Fruit fly (Drosophila melanogaster) whole organism, embryonic: Measurements from ENCODE around the gene CG6891.

ENCODE experiments used
- Adf1 ChIP-seq: fragments of 200-800 bp; sonication (Bioruptor generic); IDR thresholded peaks from 2 replicates; pipeline ENCODE4 v1.3.6; 2022; ENCODE audit warnings: missing biosample characterization, missing genetic modification characterization
- Bgb ChIP-seq: fragments of 200-800 bp; sonication (Bioruptor generic); IDR thresholded peaks from 2 replicates; pipeline ENCODE4 v1.3.6; 2022; ENCODE audit warnings: missing biosample characterization, missing genetic modification characterization; ENCODE audit not compliant: partially characterized antibody
- Blimp-1 ChIP-seq: fragments of 200-800 bp; sonication (Bioruptor generic); optimal IDR thresholded peaks from 3 replicates; lab custom pipeline; 2018; ENCODE audit warnings: missing biosample characterization, missing genetic modification characterization, mild to moderate bottlenecking, moderate library complexity, missing genetic modification reagents
- CG11398 ChIP-seq: fragments of 200-800 bp; sonication (Bioruptor generic); optimal IDR thresholded peaks from 2 replicates; lab custom pipeline; 2016; ENCODE audit warnings: missing biosample characterization, missing genetic modification characterization
- CG12155 ChIP-seq: fragments of 200-800 bp; sonication (Bioruptor generic); optimal IDR thresholded peaks from 3 replicates; lab custom pipeline; 2016; ENCODE audit warnings: missing biosample characterization, missing genetic modification characterization
- CG13123 ChIP-seq: fragments of 200-800 bp; sonication (Bioruptor generic); optimal IDR thresholded peaks from 2 replicates; lab custom pipeline; 2016; ENCODE audit warnings: missing biosample characterization, missing genetic modification characterization
- CG15601 ChIP-seq: fragments of 200-800 bp; sonication (Bioruptor generic); optimal IDR thresholded peaks from 3 replicates; lab custom pipeline; 2019; ENCODE audit warnings: missing biosample characterization, mild to moderate bottlenecking, missing genetic modification characterization, moderate library complexity
- CG1792 ChIP-seq: fragments of 200-800 bp; sonication (Bioruptor generic); optimal IDR thresholded peaks from 2 replicates; lab custom pipeline; 2016; ENCODE audit warnings: missing biosample characterization, missing genetic modification characterization
- CG18011 ChIP-seq: fragments of 200-800 bp; sonication (Bioruptor generic); optimal IDR thresholded peaks from 2 replicates; lab custom pipeline; 2017; ENCODE audit warnings: missing biosample characterization, missing genetic modification characterization, mild to moderate bottlenecking, moderate library complexity, missing genotype
- CG30403 ChIP-seq: fragments of 200-800 bp; sonication (Bioruptor generic); optimal IDR thresholded peaks from 3 replicates; lab custom pipeline; 2016; ENCODE audit warnings: missing biosample characterization, missing genetic modification characterization
- CG31388 ChIP-seq: fragments of 200-800 bp; sonication (Bioruptor generic); optimal IDR thresholded peaks from 2 replicates; lab custom pipeline; 2016; ENCODE audit warnings: missing biosample characterization, missing genetic modification characterization
- CG32772 ChIP-seq: fragments of 200-800 bp; sonication (Bioruptor generic); IDR thresholded peaks from 2 replicates; pipeline ENCODE4 v1.3.6; 2022; ENCODE audit warnings: missing biosample characterization, missing genetic modification characterization
- CG4328 ChIP-seq: fragments of 200-800 bp; sonication (Bioruptor generic); optimal IDR thresholded peaks from 3 replicates; lab custom pipeline; 2017; ENCODE audit warnings: missing biosample characterization, missing genetic modification reagents, missing genetic modification characterization
- CG6175 ChIP-seq: fragments of 200-800 bp; sonication (Bioruptor generic); IDR thresholded peaks from 3 replicates; pipeline ENCODE4 v1.3.6; 2022; ENCODE audit warnings: missing biosample characterization, missing genetic modification characterization
- CG8359 ChIP-seq: fragments of 200-800 bp; sonication (Bioruptor generic); optimal IDR thresholded peaks from 2 replicates; lab custom pipeline; 2017; ENCODE audit warnings: missing biosample characterization, mild to moderate bottlenecking, missing genetic modification characterization, borderline replicate concordance
- CG9817 ChIP-seq: fragments of 200-800 bp; sonication (Bioruptor generic); optimal IDR thresholded peaks from 2 replicates; lab custom pipeline; 2018; ENCODE audit warnings: missing biosample characterization, mild to moderate bottlenecking, missing genetic modification characterization, moderate library complexity
- Dbx ChIP-seq: fragments of 200-800 bp; sonication (Bioruptor generic); IDR thresholded peaks from 3 replicates; pipeline ENCODE4 v1.3.6; 2022; ENCODE audit warnings: missing biosample characterization, missing genetic modification characterization
- Deaf1 ChIP-seq: fragments of 200-800 bp; optimal IDR thresholded peaks from 3 replicates; lab custom pipeline; 2019; ENCODE audit warnings: missing biosample characterization, mild to moderate bottlenecking, missing genetic modification characterization, moderate library complexity
- Dref ChIP-seq: fragments of 200-800 bp; sonication (Bioruptor generic); IDR thresholded peaks from 2 replicates; pipeline ENCODE4 v1.3.6; 2022; ENCODE audit warnings: missing biosample characterization, missing genetic modification characterization
- Fer2 ChIP-seq: fragments of 200-800 bp; sonication (Bioruptor generic); optimal IDR thresholded peaks from 2 replicates; lab custom pipeline; 2018; ENCODE audit warnings: missing biosample characterization, mild to moderate bottlenecking, missing genetic modification characterization, moderate library complexity
- Gug ChIP-seq: fragments of 200-800 bp; sonication (Bioruptor generic); IDR thresholded peaks from 4 replicates; pipeline ENCODE4 v1.3.6; 2022; ENCODE audit warnings: missing biosample characterization, missing genetic modification characterization
- HLHmδ ChIP-seq: fragments of 200-800 bp; sonication (Bioruptor generic); optimal IDR thresholded peaks from 2 replicates; lab custom pipeline; 2018; ENCODE audit warnings: missing biosample characterization, mild to moderate bottlenecking, missing genetic modification characterization, moderate library complexity
- Hmr ChIP-seq: fragments of 200-800 bp; sonication (Bioruptor generic); optimal IDR thresholded peaks from 3 replicates; lab custom pipeline; 2017; ENCODE audit warnings: mild to moderate bottlenecking, missing biosample characterization, missing genetic modification reagents, missing genetic modification characterization
- Lim3 ChIP-seq: fragments of 200-800 bp; sonication (Bioruptor generic); IDR thresholded peaks from 2 replicates; pipeline ENCODE4 v1.3.6; 2022; ENCODE audit warnings: missing biosample characterization, missing genetic modification characterization
- MESR4 ChIP-seq: fragments of 200-800 bp; sonication (Bioruptor generic); optimal IDR thresholded peaks from 2 replicates; lab custom pipeline; 2018; ENCODE audit warnings: missing biosample characterization, mild to moderate bottlenecking, missing genetic modification characterization, moderate library complexity
- Nf-YC ChIP-seq: fragments of 200-800 bp; optimal IDR thresholded peaks from 3 replicates; lab custom pipeline; 2019; ENCODE audit warnings: missing biosample characterization, mild to moderate bottlenecking, missing genetic modification characterization, moderate library complexity
- Sox102F ChIP-seq: fragments of 200-800 bp; sonication (Bioruptor generic); optimal IDR thresholded peaks from 2 replicates; lab custom pipeline; 2018; ENCODE audit warnings: missing biosample characterization, mild to moderate bottlenecking, missing genetic modification characterization, moderate library complexity
- Trl ChIP-seq, 3 experiments: fragments of >200 bp in 2 of 3; fragments of 200-800 bp in 1 of 3; sonication (Bioruptor generic) in 1 of 3; optimal IDR thresholded peaks; 2 replicates in 1 of 3; 3 replicates in 2 of 3; lab custom pipeline; 2016 to 2017; ENCODE audit warnings: missing biosample characterization in 1 of 3, missing genetic modification characterization in 1 of 3
- ac ChIP-seq: fragments of 200-800 bp; sonication (Bioruptor generic); optimal IDR thresholded peaks from 3 replicates; lab custom pipeline; 2017; ENCODE audit warnings: missing biosample characterization, mild to moderate bottlenecking, missing genetic modification characterization
- amos ChIP-seq: fragments of 200-800 bp; sonication (Bioruptor generic); IDR thresholded peaks from 2 replicates; pipeline ENCODE4 v1.3.6; 2022; ENCODE audit warnings: missing biosample characterization, missing genetic modification characterization; ENCODE audit not compliant: partially characterized antibody
- br ChIP-seq: fragments of >200 bp; optimal IDR thresholded peaks from 2 replicates; lab custom pipeline; 2017
- caup ChIP-seq: fragments of 200-800 bp; sonication (Bioruptor generic); optimal IDR thresholded peaks from 3 replicates; lab custom pipeline; 2017; ENCODE audit warnings: missing biosample characterization, mild to moderate bottlenecking, missing genetic modification characterization, moderate library complexity; ENCODE audit not compliant: severe bottlenecking
- croc ChIP-seq: fragments of 200-800 bp; sonication (Bioruptor generic); conservative IDR thresholded peaks from 3 replicates; pipeline ENCODE4 v1.3.6; 2022; ENCODE audit warnings: missing biosample characterization, missing genetic modification characterization
- dan ChIP-seq: fragments of 200-800 bp; sonication (Bioruptor generic); IDR thresholded peaks from 2 replicates; pipeline ENCODE4 v1.3.6; 2022; ENCODE audit warnings: missing biosample characterization, missing genetic modification characterization
- fru ChIP-seq: fragments of >200 bp; optimal IDR thresholded peaks from 2 replicates; lab custom pipeline; 2017
- grau ChIP-seq: fragments of 200-800 bp; optimal IDR thresholded peaks from 3 replicates; lab custom pipeline; 2019; ENCODE audit warnings: missing biosample characterization, mild to moderate bottlenecking, missing genetic modification characterization, moderate library complexity
- gsb-n ChIP-seq: fragments of 200-800 bp; sonication (Bioruptor generic); optimal IDR thresholded peaks from 3 replicates; lab custom pipeline; 2018; ENCODE audit warnings: missing biosample characterization, mild to moderate bottlenecking, missing genetic modification characterization
- hb ChIP-seq: fragments of 200-800 bp; sonication (Bioruptor generic); IDR thresholded peaks from 3 replicates; pipeline ENCODE4 v1.3.6; 2022; ENCODE audit warnings: missing biosample characterization, missing genetic modification characterization; ENCODE audit not compliant: partially characterized antibody
- hbn ChIP-seq: fragments of 200-800 bp; sonication (Bioruptor generic); IDR thresholded peaks from 2 replicates; pipeline ENCODE4 v1.3.6; 2022; ENCODE audit warnings: missing biosample characterization, missing genetic modification characterization; ENCODE audit not compliant: partially characterized antibody
- insv ChIP-seq, 2 experiments: fragments of 200-800 bp; sonication (Bioruptor generic); optimal IDR thresholded peaks; 3 replicates each; lab custom pipeline; 2016 to 2018; ENCODE audit warnings: missing biosample characterization in 2 of 2, missing genetic modification characterization in 2 of 2
- jing ChIP-seq: fragments of 200-800 bp; sonication (Bioruptor generic); optimal IDR thresholded peaks from 2 replicates; lab custom pipeline; 2018; ENCODE audit warnings: missing biosample characterization, mild to moderate bottlenecking, missing genetic modification characterization
- mld ChIP-seq: fragments of 200-800 bp; sonication (Bioruptor generic); IDR thresholded peaks from 3 replicates; pipeline ENCODE4 v1.3.6; 2022; ENCODE audit warnings: missing biosample characterization, missing genetic modification characterization; ENCODE audit not compliant: partially characterized antibody
- nmo ChIP-seq: fragments of 200-800 bp; sonication (Bioruptor generic); optimal IDR thresholded peaks from 2 replicates; lab custom pipeline; 2018; ENCODE audit warnings: missing biosample characterization, mild to moderate bottlenecking, missing genetic modification characterization, moderate library complexity
- nom ChIP-seq: fragments of 200-800 bp; sonication (Bioruptor generic); optimal IDR thresholded peaks from 2 replicates; lab custom pipeline; 2017; ENCODE audit warnings: missing biosample characterization, missing genetic modification characterization, mild to moderate bottlenecking, moderate library complexity, missing genetic modification reagents
- psq ChIP-seq: fragments of 200-800 bp; sonication (Bioruptor generic); optimal IDR thresholded peaks from 2 replicates; lab custom pipeline; 2017; ENCODE audit warnings: missing biosample characterization, missing genetic modification characterization
- sna ChIP-seq: fragments of 200-800 bp; sonication (Bioruptor generic); IDR thresholded peaks from 2 replicates; pipeline ENCODE4 v1.3.6; 2022; ENCODE audit warnings: missing biosample characterization, missing genetic modification characterization; ENCODE audit not compliant: partially characterized antibody
- sug ChIP-seq: fragments of 200-800 bp; optimal IDR thresholded peaks from 2 replicates; lab custom pipeline; 2019; ENCODE audit warnings: missing biosample characterization, mild to moderate bottlenecking, missing genetic modification characterization, moderate library complexity
- tgo ChIP-seq: fragments of 200-800 bp; sonication (Bioruptor generic); IDR thresholded peaks from 3 replicates; pipeline ENCODE4 v1.3.6; 2022; ENCODE audit warnings: missing biosample characterization, missing genetic modification characterization
- unc-4 ChIP-seq: fragments of 200-800 bp; sonication (Bioruptor generic); IDR thresholded peaks from 2 replicates; pipeline ENCODE4 v1.3.6; 2022; ENCODE audit warnings: missing biosample characterization, missing genetic modification characterization; ENCODE audit not compliant: partially characterized antibody
- zen2 ChIP-seq: fragments of 200-800 bp; sonication (Bioruptor generic); IDR thresholded peaks from 3 replicates; pipeline ENCODE4 v1.3.6; 2022; ENCODE audit warnings: missing biosample characterization, missing genetic modification characterization; ENCODE audit not compliant: partially characterized antibody

The CG6891 gene

DNA sequence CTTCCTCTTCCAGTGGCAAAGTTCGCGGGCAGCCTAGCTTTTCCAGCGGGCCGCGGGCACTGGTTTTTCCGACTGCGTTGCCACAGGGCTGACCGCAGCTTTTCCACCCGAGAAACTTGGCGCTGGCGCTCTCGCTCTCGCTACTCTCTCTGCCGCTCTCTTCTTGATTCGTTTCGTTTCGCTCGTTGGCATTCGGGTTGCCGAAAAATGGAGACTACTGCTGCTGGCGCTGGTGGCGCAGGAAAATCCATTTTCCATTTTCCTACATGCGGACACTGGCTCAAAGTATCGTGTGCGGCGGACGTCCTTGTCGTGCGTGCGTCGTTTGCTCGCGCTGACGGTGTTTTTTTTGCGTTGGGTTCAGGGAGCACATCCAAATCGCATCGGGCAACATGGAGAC, 38.0 kb downstream of the CG6891 start, which contains the start of gene CG42450 (continued):
- no peak for TF ChIP-seq Fer2
- TF ChIP-seq sna, result no peak
- TF ChIP-seq Nf-YC (tag; lab: Kevin White, UChicago), result no peak
- no peak for TF ChIP-seq Dbx (GFP tag; lab: Robert Waterston, UW)
- peak; percentile 1 for TF ChIP-seq Hmr (GFP tag; lab: Kevin White, UChicago)
- TF ChIP-seq nmo (GFP tag; lab: Kevin White, UChicago), result no peak
- no peak for TF ChIP-seq hb (GFP tag; lab: Robert Waterston, UW)
- TF ChIP-seq CG18011 (GFP tag; lab: Kevin White, UChicago), result no peak
- no peak for TF ChIP-seq caup (GFP tag; lab: Kevin White, UChicago)
- no peak for TF ChIP-seq CG9817
- no peak for TF ChIP-seq gsb-n
- TF ChIP-seq CG13123 (GFP tag; lab: Kevin White, UChicago), result no peak
- no peak for TF ChIP-seq sug (tag; lab: Kevin White, UChicago)
- TF ChIP-seq MESR4 (GFP tag; lab: Kevin White, UChicago), result no peak
- TF ChIP-seq CG30403 (GFP tag; lab: Kevin White, UChicago), result no peak
- no peak for TF ChIP-seq CG8359
- TF ChIP-seq Bgb (GFP tag; lab: Robert Waterston, UW), result no peak
- peak; percentile 53 to 57 for TF ChIP-seq Trl (optimal IDR thresholded peaks at IDR 0.05; lab: Kevin White, UChicago)
- no peak for TF ChIP-seq Trl (GFP tag; optimal IDR thresholded peaks at IDR 0.05; lab: Kevin White, UChicago)
- no peak for TF ChIP-seq dan (GFP tag; lab: Robert Waterston, UW)
- no peak for TF ChIP-seq CG1792 (GFP tag; lab: Kevin White, UChicago)
- peak; percentile 95 for TF ChIP-seq Deaf1 (tag; lab: Kevin White, UChicago)
- no peak for TF ChIP-seq CG4328 (GFP tag; lab: Kevin White, UChicago)
- TF ChIP-seq Adf1 (GFP tag; lab: Robert Waterston, UW), result peak; percentile 40; the same call in 1 of the 2 replicates
- TF ChIP-seq tgo (GFP tag; lab: Robert Waterston, UW), result no peak
- TF ChIP-seq Dref, result no peak
- no peak for TF ChIP-seq HLHmδ (GFP tag; lab: Kevin White, UChicago)
- no peak for TF ChIP-seq jing (GFP tag; lab: Kevin White, UChicago)
- no peak for TF ChIP-seq ac (GFP tag; lab: Kevin White, UChicago)
- TF ChIP-seq insv (GFP tag; optimal IDR thresholded peaks at IDR 0.05; lab: Kevin White, UChicago), result no peak
- TF ChIP-seq CG31388 (GFP tag; lab: Kevin White, UChicago), result no peak
- TF ChIP-seq CG11398 (GFP tag; lab: Kevin White, UChicago), result no peak
- TF ChIP-seq amos (GFP tag; lab: Robert Waterston, UW), result peak; percentile 28; the same call in 1 of the 2 replicates
- no peak for TF ChIP-seq mld (GFP tag; lab: Robert Waterston, UW)
- no peak for TF ChIP-seq Sox102F (GFP tag; lab: Kevin White, UChicago)
- TF ChIP-seq psq (GFP tag; lab: Kevin White, UChicago), result no peak
- no peak for TF ChIP-seq croc
- TF ChIP-seq br, result no peak
- TF ChIP-seq grau (tag; lab: Kevin White, UChicago), result no peak
- TF ChIP-seq CG15601 (tag; lab: Kevin White, UChicago), result no peak
- TF ChIP-seq CG32772 (GFP tag; lab: Robert Waterston, UW), result no peak
- TF ChIP-seq fru (lab: Kevin White, UChicago), result no peak
- TF ChIP-seq hbn (GFP tag; lab: Robert Waterston, UW), result peak; percentile 29; the same call in 1 of the 2 replicates
- TF ChIP-seq CG6175, result no peak
- no peak for TF ChIP-seq Gug (GFP tag; lab: Robert Waterston, UW)
- no peak for TF ChIP-seq Lim3 (GFP tag; lab: Robert Waterston, UW)
- no peak for TF ChIP-seq nom (GFP tag; lab: Kevin White, UChicago)
- TF ChIP-seq zen2 (GFP tag; lab: Robert Waterston, UW), result no peak
- TF ChIP-seq Blimp-1, result no peak
- TF ChIP-seq unc-4 (GFP tag; lab: Robert Waterston, UW), result peak; percentile 47
- peak; percentile 65 for TF ChIP-seq CG12155
